Fruit fly (Drosophila melanogaster) whole organism, prepupa: ENCODE measurements at regions not wholly inside any gene's neighbourhood (a gene's known extent, or its start where the extent isn't known, plus 50 kb on each side); places are given as distances from the start of the nearest gene placed in this dataset.
A peak's percentile ranks its signal among the peaks of the same experiment; 100 is the strongest.

Experiments
- Blimp-1 ChIP-seq: fragments of 200-800 bp; sonication (Bioruptor generic); optimal IDR thresholded peaks from 3 replicates; lab custom pipeline; 2017; ENCODE audit warnings: missing biosample characterization, missing genetic modification characterization, mild to moderate bottlenecking, moderate library complexity, missing genetic modification reagents
- CG10631 ChIP-seq: fragments of 200-800 bp; sonication (Bioruptor generic); optimal IDR thresholded peaks from 2 replicates; lab custom pipeline; 2016; ENCODE audit warnings: missing biosample characterization, missing genetic modification characterization
- CG10669 ChIP-seq: fragments of 200-800 bp; sonication (Bioruptor generic); optimal IDR thresholded peaks from 3 replicates; lab custom pipeline; 2018; ENCODE audit warnings: missing biosample characterization, mild to moderate bottlenecking, missing genetic modification characterization, moderate library complexity
- CG15336 ChIP-seq: fragments of 200-800 bp; sonication (Bioruptor generic); IDR thresholded peaks from 2 replicates; pipeline ENCODE4 v1.3.6; 2022; ENCODE audit warnings: missing biosample characterization, missing genetic modification characterization
- CG1621 ChIP-seq: fragments of 200-800 bp; sonication (Bioruptor generic); optimal IDR thresholded peaks from 3 replicates; lab custom pipeline; 2018; ENCODE audit warnings: missing biosample characterization, mild to moderate bottlenecking, missing genetic modification characterization
- CG16779 ChIP-seq: fragments of 200-800 bp; sonication (Bioruptor generic); optimal IDR thresholded peaks from 3 replicates; lab custom pipeline; 2017; ENCODE audit warnings: missing biosample characterization, mild to moderate bottlenecking, missing genetic modification characterization
- CG31627 ChIP-seq: fragments of 200-800 bp; sonication (Bioruptor generic); optimal IDR thresholded peaks from 3 replicates; lab custom pipeline; 2016; ENCODE audit warnings: missing biosample characterization, missing genetic modification characterization
- CG32006 ChIP-seq: fragments of 200-800 bp; sonication (Bioruptor generic); optimal IDR thresholded peaks from 3 replicates; lab custom pipeline; 2017; ENCODE audit warnings: missing biosample characterization, mild to moderate bottlenecking, missing genetic modification characterization
- CG34406 ChIP-seq: fragments of 200-800 bp; sonication (Bioruptor generic); optimal IDR thresholded peaks from 3 replicates; lab custom pipeline; 2016; ENCODE audit warnings: missing biosample characterization, missing genetic modification characterization
- CG3919 ChIP-seq: fragments of 200-800 bp; sonication (Bioruptor generic); optimal IDR thresholded peaks from 3 replicates; lab custom pipeline; 2016; ENCODE audit warnings: missing biosample characterization, missing genetic modification characterization
- CG6163 ChIP-seq: fragments of 200-800 bp; sonication (Bioruptor generic); IDR thresholded peaks from 3 replicates; pipeline ENCODE4 v1.3.6; 2022; ENCODE audit warnings: missing biosample characterization, missing genetic modification characterization
- CG6276 ChIP-seq: fragments of 200-800 bp; sonication (Bioruptor generic); optimal IDR thresholded peaks from 2 replicates; lab custom pipeline; 2017; ENCODE audit warnings: missing biosample characterization, mild to moderate bottlenecking, missing genetic modification characterization
- CG6792 ChIP-seq: fragments of 200-800 bp; sonication (Bioruptor generic); optimal IDR thresholded peaks from 3 replicates; lab custom pipeline; 2016; ENCODE audit warnings: missing biosample characterization, missing genetic modification characterization
- CG6808 ChIP-seq: fragments of 200-800 bp; sonication (Bioruptor generic); optimal IDR thresholded peaks from 3 replicates; lab custom pipeline; 2017; ENCODE audit warnings: missing biosample characterization, missing genetic modification characterization, mild to moderate bottlenecking, moderate library complexity, missing genetic modification reagents
- CG7368 ChIP-seq: fragments of 200-800 bp; sonication (Bioruptor generic); optimal IDR thresholded peaks from 3 replicates; lab custom pipeline; 2016; ENCODE audit warnings: missing biosample characterization, missing genetic modification characterization
- CG8319 ChIP-seq: fragments of 200-800 bp; sonication (Bioruptor generic); optimal IDR thresholded peaks from 3 replicates; lab custom pipeline; 2016; ENCODE audit warnings: missing biosample characterization, missing genetic modification characterization
- CG9139 ChIP-seq: fragments of 200-800 bp; sonication (Bioruptor generic); optimal IDR thresholded peaks from 3 replicates; lab custom pipeline; 2017; ENCODE audit warnings: missing biosample characterization, mild to moderate bottlenecking, missing genetic modification characterization
- Eip75B ChIP-seq: fragments of 200-800 bp; sonication (Bioruptor generic); optimal IDR thresholded peaks from 3 replicates; lab custom pipeline; 2016; ENCODE audit warnings: missing biosample characterization, missing genetic modification characterization
- Eip78C ChIP-seq: fragments of 200-800 bp; sonication (Bioruptor generic); peaks from one replicate; lab custom pipeline; 2016; ENCODE audit warnings: missing biosample characterization, missing genetic modification characterization
- Ets21C ChIP-seq: fragments of 200-800 bp; sonication (Bioruptor generic); optimal IDR thresholded peaks from 3 replicates; lab custom pipeline; 2016; ENCODE audit warnings: missing biosample characterization, missing genetic modification characterization
- Ets96B ChIP-seq: fragments of 200-800 bp; optimal IDR thresholded peaks from 2 replicates; lab custom pipeline; 2019; ENCODE audit warnings: missing biosample characterization, mild to moderate bottlenecking, missing genetic modification characterization, moderate library complexity
- Hr38 ChIP-seq: sonication (Bioruptor generic); optimal IDR thresholded peaks from 2 replicates; lab custom pipeline; 2016; ENCODE audit warnings: missing biosample characterization, missing genetic modification characterization
- Hr39 ChIP-seq: fragments of 200-800 bp; sonication (Bioruptor generic); optimal IDR thresholded peaks from 2 replicates; lab custom pipeline; 2016; ENCODE audit warnings: missing biosample characterization, missing genetic modification characterization
- Hr4 ChIP-seq: fragments of 200-800 bp; sonication (Bioruptor generic); optimal IDR thresholded peaks from 3 replicates; lab custom pipeline; 2016; ENCODE audit warnings: missing biosample characterization, missing genetic modification characterization
- Lpt ChIP-seq: fragments of 200-800 bp; sonication (Bioruptor generic); optimal IDR thresholded peaks from 3 replicates; lab custom pipeline; 2016; ENCODE audit warnings: missing biosample characterization, missing genetic modification characterization
- OdsH ChIP-seq: fragments of 200-800 bp; sonication (Bioruptor generic); optimal IDR thresholded peaks from 3 replicates; lab custom pipeline; 2016; ENCODE audit warnings: missing biosample characterization, missing genetic modification characterization
- Smox ChIP-seq: fragments of 200-800 bp; sonication (Bioruptor generic); optimal IDR thresholded peaks from 3 replicates; lab custom pipeline; 2016; ENCODE audit warnings: missing biosample characterization, missing genetic modification characterization
- Sox102F ChIP-seq: fragments of 200-800 bp; sonication (Bioruptor generic); optimal IDR thresholded peaks from 2 replicates; lab custom pipeline; 2016; ENCODE audit warnings: missing biosample characterization, mild to moderate bottlenecking, missing genetic modification characterization
- Sox14 ChIP-seq: fragments of 200-800 bp; sonication (Bioruptor generic); optimal IDR thresholded peaks from 3 replicates; lab custom pipeline; 2016; ENCODE audit warnings: missing biosample characterization, missing genetic modification characterization
- Sox15 ChIP-seq: fragments of 200-800 bp; sonication (Bioruptor generic); optimal IDR thresholded peaks from 3 replicates; lab custom pipeline; 2016; ENCODE audit warnings: missing biosample characterization, missing genetic modification characterization
- achi ChIP-seq: fragments of 200-800 bp; sonication (Bioruptor generic); optimal IDR thresholded peaks from 3 replicates; lab custom pipeline; 2016; ENCODE audit warnings: missing biosample characterization, missing genetic modification characterization
- acj6 ChIP-seq: fragments of 200-800 bp; sonication (Bioruptor generic); optimal IDR thresholded peaks from 3 replicates; lab custom pipeline; 2016; ENCODE audit warnings: missing biosample characterization, missing genetic modification characterization
- cyc ChIP-seq: fragments of 200-800 bp; sonication (Bioruptor generic); optimal IDR thresholded peaks from 3 replicates; lab custom pipeline; 2016; ENCODE audit warnings: missing biosample characterization, missing genetic modification characterization
- dac ChIP-seq: fragments of 200-800 bp; sonication (Bioruptor generic); optimal IDR thresholded peaks from 2 replicates; lab custom pipeline; 2017; ENCODE audit warnings: missing biosample characterization, mild to moderate bottlenecking, missing genetic modification characterization
- dsx ChIP-seq: fragments of 200-800 bp; optimal IDR thresholded peaks from 3 replicates; lab custom pipeline; 2019; ENCODE audit warnings: missing biosample characterization, mild to moderate bottlenecking, missing genetic modification characterization, moderate library complexity; ENCODE audit not compliant: poor library complexity, severe bottlenecking
- eg ChIP-seq: fragments of 200-800 bp; sonication (Bioruptor generic); IDR thresholded peaks from 3 replicates; pipeline ENCODE4 v1.3.6; 2022; ENCODE audit warnings: missing biosample characterization, missing genetic modification characterization
- esn ChIP-seq: fragments of 200-800 bp; sonication (Bioruptor generic); optimal IDR thresholded peaks from 2 replicates; lab custom pipeline; 2016; ENCODE audit warnings: missing biosample characterization, mild to moderate bottlenecking, missing genetic modification characterization, moderate library complexity
- fd59A ChIP-seq: fragments of 200-800 bp; sonication (Bioruptor generic); optimal IDR thresholded peaks from 2 replicates; lab custom pipeline; 2017; ENCODE audit warnings: missing biosample characterization, mild to moderate bottlenecking, missing genetic modification characterization, missing genetic modification reagents
- lz ChIP-seq: fragments of 200-800 bp; sonication (Bioruptor generic); optimal IDR thresholded peaks from 3 replicates; lab custom pipeline; 2016; ENCODE audit warnings: missing biosample characterization, missing genetic modification characterization
- net ChIP-seq: fragments of 200-800 bp; sonication (Bioruptor generic); optimal IDR thresholded peaks from 3 replicates; lab custom pipeline; 2016; ENCODE audit warnings: missing biosample characterization, missing genetic modification characterization
- pdm3 ChIP-seq: fragments of 200-800 bp; sonication (Bioruptor generic); optimal IDR thresholded peaks from 3 replicates; lab custom pipeline; 2016; ENCODE audit warnings: missing biosample characterization, missing genetic modification characterization
- salr ChIP-seq, 2 experiments: fragments of 200-800 bp; sonication (Bioruptor generic); optimal IDR thresholded peaks; 3 replicates each; lab custom pipeline; 2016 to 2018; ENCODE audit warnings: missing biosample characterization in 2 of 2, missing genetic modification characterization in 2 of 2, mild to moderate bottlenecking in 1 of 2
- spab ChIP-seq: fragments of 200-800 bp; sonication (Bioruptor generic); optimal IDR thresholded peaks from 2 replicates; lab custom pipeline; 2017; ENCODE audit warnings: missing biosample characterization, mild to moderate bottlenecking, missing genetic modification characterization, missing genetic modification reagents
- ss ChIP-seq, 2 experiments: fragments of 200-800 bp; sonication (Bioruptor generic); optimal IDR thresholded peaks; 2 replicates in 1 of 2; 3 replicates in 1 of 2; lab custom pipeline; 2017 to 2018; ENCODE audit warnings: mild to moderate bottlenecking in 2 of 2, missing biosample characterization in 2 of 2, missing genetic modification characterization in 2 of 2, moderate library complexity in 1 of 2
- topi ChIP-seq: fragments of 200-800 bp; sonication (Bioruptor generic); optimal IDR thresholded peaks from 3 replicates; lab custom pipeline; 2016; ENCODE audit warnings: missing biosample characterization, missing genetic modification characterization

DNA sequence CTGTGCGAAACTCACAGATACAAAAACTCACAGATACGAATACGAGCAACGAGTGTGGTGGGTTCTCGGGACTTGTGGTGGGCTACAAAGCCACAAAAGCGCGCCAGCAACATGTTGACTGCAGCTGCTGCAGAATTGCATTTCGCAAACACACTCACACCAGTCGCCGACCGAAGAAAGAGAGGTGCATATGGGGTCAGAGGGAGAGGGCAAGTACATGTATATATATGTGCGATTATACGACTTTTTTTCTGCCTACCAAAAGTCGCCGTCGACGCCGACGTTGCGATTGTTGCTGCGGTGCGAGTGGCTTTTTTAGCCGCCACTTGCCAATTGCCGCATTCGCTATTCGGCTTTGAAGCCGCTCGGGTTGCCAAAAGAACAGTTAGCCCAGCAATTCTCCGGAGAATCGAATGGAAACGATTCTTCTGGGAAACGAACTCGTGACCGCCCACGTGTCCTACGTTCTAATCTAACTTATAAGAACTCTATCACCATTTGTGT lies 59.2 kb downstream of the Or67d start (continued):
- TF ChIP-seq CG16779 (tag; lab: Kevin White, UChicago) (peak; percentile 75), Blimp-1 (no peak), CG1621 (tag; lab: Kevin White, UChicago) (no peak), acj6 (GFP tag; lab: Kevin White, UChicago) (no peak), fd59A (GFP tag; lab: Kevin White, UChicago) (no peak), CG8319 (GFP tag; lab: Kevin White, UChicago) (no peak), Lpt (GFP tag; lab: Kevin White, UChicago) (no peak), net (peak; percentile 49), lz (no peak), Hr4 (GFP tag; lab: Kevin White, UChicago) (no peak), CG15336 (GFP tag; lab: Robert Waterston, UW) (peak; percentile 76; the same call in 1 of the 2 replicates), Smox (GFP tag; lab: Kevin White, UChicago) (no peak), CG10631 (GFP tag; lab: Kevin White, UChicago) (no peak), esn (peak; percentile 8), CG6792 (GFP tag; lab: Kevin White, UChicago) (peak; percentile 7), CG6163 (peak; percentile 84), CG7368 (GFP tag; lab: Kevin White, UChicago) (no peak), Hr39 (no peak), OdsH (no peak), CG6808 (peak; percentile 30), Sox14 (GFP tag; lab: Kevin White, UChicago) (no peak), CG10669 (GFP tag; lab: Kevin White, UChicago) (no peak), Eip75B (GFP tag; lab: Kevin White, UChicago) (peak; percentile 30), Eip78C (GFP tag; lab: Kevin White, UChicago) (no peak), CG31627 (GFP tag; lab: Kevin White, UChicago) (no peak), dsx (GFP tag; lab: Kevin White, UChicago) (peak; percentile 74), Sox15 (GFP tag; lab: Kevin White, UChicago) (no peak), Sox102F (GFP tag; lab: Kevin White, UChicago) (peak; percentile 43), cyc (GFP tag; lab: Kevin White, UChicago) (no peak), Hr38 (no peak), CG34406 (GFP tag; lab: Kevin White, UChicago) (no peak)

DNA sequence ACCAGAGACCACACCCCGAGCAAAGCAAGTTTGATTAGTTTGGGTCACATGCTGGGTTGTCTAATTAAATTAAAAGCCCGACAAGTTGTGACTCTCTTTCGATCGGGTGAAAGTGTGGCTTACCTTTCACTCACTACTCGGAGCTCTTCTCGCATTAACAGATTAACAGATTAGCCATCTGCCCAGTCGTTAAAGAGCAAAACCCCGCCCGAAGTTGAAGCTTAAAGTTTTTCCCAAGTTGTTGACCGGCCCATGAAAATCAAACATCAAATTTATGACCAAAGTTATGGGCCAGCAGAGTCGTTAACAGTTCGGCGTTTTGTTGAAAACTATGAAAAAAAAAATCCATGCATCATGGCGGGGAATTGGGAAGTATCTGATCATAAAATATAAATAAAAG lies 61.0 kb downstream of the Or67d start:
- no peak for TF ChIP-seq Ets96B
- no peak for TF ChIP-seq CG8319 (GFP tag; lab: Kevin White, UChicago)
- no peak for TF ChIP-seq eg (GFP tag; lab: Robert Waterston, UW)
- TF ChIP-seq Sox102F (GFP tag; lab: Kevin White, UChicago), result no peak
- TF ChIP-seq spab (GFP tag; lab: Kevin White, UChicago), result no peak
- TF ChIP-seq CG6276 (GFP tag; lab: Kevin White, UChicago), result no peak
- TF ChIP-seq, all 60 proteins: peak for 0

DNA sequence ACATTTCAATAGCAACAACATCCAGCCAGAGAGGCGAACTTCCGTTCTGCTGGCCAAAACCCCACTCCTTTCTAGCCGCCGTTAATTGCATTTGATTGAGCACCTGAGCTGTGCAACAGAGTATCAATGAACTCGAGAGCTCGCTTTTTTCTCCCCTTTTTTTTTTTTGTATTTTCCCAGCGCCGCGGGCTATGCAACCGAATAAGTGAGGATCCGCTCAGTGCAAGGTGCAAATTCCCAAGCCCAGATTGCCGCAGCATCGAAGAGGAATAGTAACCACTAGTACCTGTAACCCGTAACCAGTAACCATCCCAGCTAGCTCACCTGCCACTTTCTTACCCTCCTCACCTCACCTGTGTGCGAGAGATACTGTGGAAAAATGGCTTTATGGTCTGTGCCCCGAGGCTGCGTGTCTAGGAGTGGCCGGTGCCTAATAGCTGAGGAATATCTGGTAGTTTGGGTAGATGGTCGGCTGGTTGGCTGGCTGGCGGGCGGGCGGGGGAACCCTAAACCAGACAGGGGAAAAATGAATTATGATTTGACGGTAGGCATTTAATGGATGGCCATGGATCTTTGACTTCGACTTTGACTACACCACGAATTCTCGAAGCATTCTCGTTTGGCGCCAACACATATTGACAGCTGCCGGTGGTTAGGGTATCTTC lies 62.6 kb downstream of the Or67d start:
- no peak for TF ChIP-seq CG6808
- no peak for TF ChIP-seq Sox102F (GFP tag; lab: Kevin White, UChicago)
- peak; percentile 51 for TF ChIP-seq dsx (GFP tag; lab: Kevin White, UChicago)
- no peak for TF ChIP-seq Ets21C (GFP tag; lab: Kevin White, UChicago)
- no peak for TF ChIP-seq CG32006 (GFP tag; lab: Kevin White, UChicago)
- TF ChIP-seq salr (GFP tag; optimal IDR thresholded peaks at IDR 0.05; lab: Kevin White, UChicago), result no peak
- TF ChIP-seq OdsH, result no peak
- no peak for TF ChIP-seq CG3919 (GFP tag; lab: Kevin White, UChicago)
- no peak for TF ChIP-seq achi (GFP tag; lab: Kevin White, UChicago)
- no peak for TF ChIP-seq spab (GFP tag; lab: Kevin White, UChicago)
- no peak for TF ChIP-seq Hr39
- TF ChIP-seq CG31627 (GFP tag; lab: Kevin White, UChicago), result no peak
- TF ChIP-seq CG6792 (GFP tag; lab: Kevin White, UChicago), result no peak
- peak; percentile 33 for TF ChIP-seq Eip78C (GFP tag; lab: Kevin White, UChicago)
- TF ChIP-seq CG9139 (GFP tag; lab: Kevin White, UChicago), result no peak
- no peak for TF ChIP-seq acj6 (GFP tag; lab: Kevin White, UChicago)
- TF ChIP-seq CG1621 (tag; lab: Kevin White, UChicago), result peak; percentile 3
- no peak for TF ChIP-seq CG10631 (GFP tag; lab: Kevin White, UChicago)
- TF ChIP-seq ss (GFP tag; optimal IDR thresholded peaks at IDR 0.05; lab: Kevin White, UChicago), result peak in 1 of 2 experiments; percentile 82
- no peak for TF ChIP-seq topi (GFP tag; lab: Kevin White, UChicago)
- no peak for TF ChIP-seq CG34406 (GFP tag; lab: Kevin White, UChicago)
- TF ChIP-seq dac (GFP tag; lab: Kevin White, UChicago), result no peak
- no peak for TF ChIP-seq Hr4 (GFP tag; lab: Kevin White, UChicago)
- no peak for TF ChIP-seq Smox (GFP tag; lab: Kevin White, UChicago)
- no peak for TF ChIP-seq pdm3 (GFP tag; lab: Kevin White, UChicago)
